Worm (Caenorhabditis elegans): Measurements from ENCODE around the gene C09F12.2.

Gene C09F12.2

DNA sequence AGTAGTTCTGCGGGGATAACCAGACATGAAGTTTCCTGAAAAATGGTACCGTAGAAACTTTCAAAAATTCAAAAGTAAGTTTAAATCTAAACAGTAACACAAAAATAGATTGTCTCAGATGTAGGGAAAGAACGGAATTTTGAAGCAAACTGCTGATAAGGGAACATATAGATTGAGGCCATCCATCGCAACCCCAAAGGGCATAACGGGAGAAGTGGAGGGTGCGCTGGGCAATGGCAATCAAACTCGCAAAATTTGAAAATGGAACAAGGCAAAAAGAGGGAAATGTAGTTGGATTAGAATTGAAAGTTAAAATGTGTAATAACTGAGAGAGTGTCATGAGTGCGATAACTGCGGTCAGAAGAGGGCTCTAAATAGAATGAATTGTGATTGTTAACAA is 49.5 kb downstream of the C09F12.2 start:
- TF ChIP-seq sptf-1 (tag; optimal IDR thresholded peaks at IDR 0.05): no peak

DNA sequence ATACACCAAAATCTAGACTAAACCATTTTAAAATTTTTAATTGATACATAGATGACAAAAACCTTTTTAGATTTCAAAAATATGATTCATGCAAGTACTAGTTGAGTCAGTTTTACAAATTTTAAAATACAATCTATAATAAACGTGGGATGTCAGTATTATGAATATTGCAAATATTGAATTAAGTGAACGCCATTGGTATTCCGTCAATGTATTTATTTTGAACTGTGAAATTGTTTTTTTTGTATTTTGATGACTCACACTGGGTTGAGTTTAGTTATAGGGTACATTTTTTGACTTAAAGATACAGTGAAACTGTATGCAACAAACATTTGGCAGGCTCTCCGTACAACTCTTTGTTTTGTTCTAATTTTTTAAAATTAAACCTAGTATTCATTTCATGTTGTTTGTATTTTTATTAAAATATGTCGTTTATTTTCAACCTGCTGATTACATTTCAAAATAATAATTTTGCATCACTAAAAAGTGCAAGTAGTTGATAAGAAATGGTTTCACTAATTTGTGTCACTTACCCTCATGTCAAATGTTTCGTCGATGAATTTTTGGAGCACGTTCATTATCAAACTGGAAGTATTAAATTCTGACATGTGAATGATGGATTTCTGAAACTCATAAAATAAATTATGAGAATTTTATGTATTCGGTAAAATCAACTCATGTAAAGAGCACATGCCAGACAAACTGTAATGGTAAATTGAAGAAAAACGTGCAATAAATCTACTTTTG is 51.3 kb downstream of the C09F12.2 start, which contains the start of gene W02H3.1:
W02H3.1 (minus strand) TSS at position 578 of the 747 bp plus-strand sequence.
- no peak for TF ChIP-seq efl-1 (optimal IDR thresholded peaks at IDR 0.05)
- TF ChIP-seq efl-1 (GFP tag; optimal IDR thresholded peaks at IDR 0.05 in 1 of 2): peak in 1 of 2 experiments; percentile 89
- no peak for TF ChIP-seq blmp-1 (tag; optimal IDR thresholded peaks at IDR 0.05)
